Worm (Caenorhabditis elegans): Measurements from ENCODE around the gene R10D12.1.

DNA sequence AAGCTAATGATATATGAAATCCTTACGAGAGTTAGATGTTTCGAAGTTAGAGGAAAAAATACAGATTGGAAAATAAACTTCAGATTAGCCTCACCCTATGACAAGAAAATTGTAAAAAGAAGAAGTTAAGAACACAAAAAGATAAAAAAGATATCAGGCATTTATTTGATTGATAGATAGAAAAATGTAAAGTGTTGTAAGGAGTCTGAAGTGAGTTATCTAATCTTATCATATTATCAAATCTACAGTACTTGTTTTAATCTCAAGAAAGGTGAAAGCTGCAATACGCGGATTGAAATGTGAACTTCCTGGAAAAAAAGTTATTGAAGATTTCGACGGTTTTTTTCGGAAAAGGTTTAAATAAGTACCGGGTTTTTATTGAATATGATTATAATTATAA is 978 bp upstream of the R10D12.1 start:
- no peak for TF ChIP-seq flt-1 (GFP tag; IDR thresholded peaks at IDR 0.05)
- no peak for TF ChIP-seq med-1 (GFP tag; optimal IDR thresholded peaks at IDR 0.05; ENCODE audit: insufficient read depth)
- no peak for TF ChIP-seq klf-2 (GFP tag; conservative IDR thresholded peaks at IDR 0.05)
- no peak for TF ChIP-seq tab-1 (GFP tag; IDR thresholded peaks at IDR 0.05)
- TF ChIP-seq ztf-23 (GFP tag; IDR thresholded peaks at IDR 0.05) = no peak
- no peak for TF ChIP-seq ztf-29 (GFP tag; IDR thresholded peaks at IDR 0.05)

All from whole organism, midembryonic.